Fruit fly (Drosophila melanogaster) whole organism, prepupa: ENCODE results near the gene CG46059.

ENCODE experiments used
- Blimp-1 ChIP-seq: fragments of 200-800 bp; sonication (Bioruptor generic); optimal IDR thresholded peaks from 3 replicates; lab custom pipeline; 2017; ENCODE audit warnings: missing biosample characterization, missing genetic modification characterization, mild to moderate bottlenecking, moderate library complexity, missing genetic modification reagents
- CG10631 ChIP-seq: fragments of 200-800 bp; sonication (Bioruptor generic); optimal IDR thresholded peaks from 2 replicates; lab custom pipeline; 2016; ENCODE audit warnings: missing biosample characterization, missing genetic modification characterization
- CG11902 ChIP-seq: fragments of 200-800 bp; sonication (Bioruptor generic); optimal IDR thresholded peaks from 3 replicates; lab custom pipeline; 2016; ENCODE audit warnings: missing biosample characterization, missing genetic modification characterization
- CG15336 ChIP-seq: fragments of 200-800 bp; sonication (Bioruptor generic); IDR thresholded peaks from 2 replicates; pipeline ENCODE4 v1.3.6; 2022; ENCODE audit warnings: missing biosample characterization, missing genetic modification characterization
- CG1621 ChIP-seq: fragments of 200-800 bp; sonication (Bioruptor generic); optimal IDR thresholded peaks from 3 replicates; lab custom pipeline; 2018; ENCODE audit warnings: missing biosample characterization, mild to moderate bottlenecking, missing genetic modification characterization
- CG16779 ChIP-seq: fragments of 200-800 bp; sonication (Bioruptor generic); optimal IDR thresholded peaks from 3 replicates; lab custom pipeline; 2017; ENCODE audit warnings: missing biosample characterization, mild to moderate bottlenecking, missing genetic modification characterization
- CG31627 ChIP-seq: fragments of 200-800 bp; sonication (Bioruptor generic); optimal IDR thresholded peaks from 3 replicates; lab custom pipeline; 2016; ENCODE audit warnings: missing biosample characterization, missing genetic modification characterization
- CG32006 ChIP-seq: fragments of 200-800 bp; sonication (Bioruptor generic); optimal IDR thresholded peaks from 3 replicates; lab custom pipeline; 2017; ENCODE audit warnings: missing biosample characterization, mild to moderate bottlenecking, missing genetic modification characterization
- CG34406 ChIP-seq: fragments of 200-800 bp; sonication (Bioruptor generic); optimal IDR thresholded peaks from 3 replicates; lab custom pipeline; 2016; ENCODE audit warnings: missing biosample characterization, missing genetic modification characterization
- CG3919 ChIP-seq: fragments of 200-800 bp; sonication (Bioruptor generic); optimal IDR thresholded peaks from 3 replicates; lab custom pipeline; 2016; ENCODE audit warnings: missing biosample characterization, missing genetic modification characterization
- CG4318 ChIP-seq: fragments of 200-800 bp; sonication (Bioruptor generic); optimal IDR thresholded peaks from 3 replicates; lab custom pipeline; 2017; ENCODE audit warnings: missing biosample characterization, mild to moderate bottlenecking, missing genetic modification characterization
- CG6163 ChIP-seq: fragments of 200-800 bp; sonication (Bioruptor generic); IDR thresholded peaks from 3 replicates; pipeline ENCODE4 v1.3.6; 2022; ENCODE audit warnings: missing biosample characterization, missing genetic modification characterization
- CG6276 ChIP-seq: fragments of 200-800 bp; sonication (Bioruptor generic); optimal IDR thresholded peaks from 2 replicates; lab custom pipeline; 2017; ENCODE audit warnings: missing biosample characterization, mild to moderate bottlenecking, missing genetic modification characterization
- CG6808 ChIP-seq: fragments of 200-800 bp; sonication (Bioruptor generic); optimal IDR thresholded peaks from 3 replicates; lab custom pipeline; 2017; ENCODE audit warnings: missing biosample characterization, missing genetic modification characterization, mild to moderate bottlenecking, moderate library complexity, missing genetic modification reagents
- CG6854 ChIP-seq: fragments of 200-800 bp; sonication (Bioruptor generic); optimal IDR thresholded peaks from 2 replicates; lab custom pipeline; 2017; ENCODE audit warnings: missing biosample characterization, mild to moderate bottlenecking, missing genetic modification characterization
- CG7368 ChIP-seq: fragments of 200-800 bp; sonication (Bioruptor generic); optimal IDR thresholded peaks from 3 replicates; lab custom pipeline; 2016; ENCODE audit warnings: missing biosample characterization, missing genetic modification characterization
- CG8119 ChIP-seq: fragments of 200-800 bp; sonication (Bioruptor generic); IDR thresholded peaks from 3 replicates; pipeline ENCODE4 v1.3.6; 2022; ENCODE audit warnings: missing biosample characterization, missing genetic modification characterization
- CG8632 ChIP-seq: fragments of 200-800 bp; sonication (Bioruptor generic); optimal IDR thresholded peaks from 3 replicates; lab custom pipeline; 2016; ENCODE audit warnings: missing biosample characterization, missing genetic modification characterization
- Eip75B ChIP-seq: fragments of 200-800 bp; sonication (Bioruptor generic); optimal IDR thresholded peaks from 3 replicates; lab custom pipeline; 2016; ENCODE audit warnings: missing biosample characterization, missing genetic modification characterization
- Eip78C ChIP-seq: fragments of 200-800 bp; sonication (Bioruptor generic); peaks from one replicate; lab custom pipeline; 2016; ENCODE audit warnings: missing biosample characterization, missing genetic modification characterization
- Ets21C ChIP-seq: fragments of 200-800 bp; sonication (Bioruptor generic); optimal IDR thresholded peaks from 3 replicates; lab custom pipeline; 2016; ENCODE audit warnings: missing biosample characterization, missing genetic modification characterization
- Gug ChIP-seq: fragments of 200-800 bp; sonication (Bioruptor generic); IDR thresholded peaks from 2 replicates; pipeline ENCODE4 v1.3.6; 2022; ENCODE audit warnings: missing biosample characterization, missing genetic modification characterization
- Hr38 ChIP-seq: sonication (Bioruptor generic); optimal IDR thresholded peaks from 2 replicates; lab custom pipeline; 2016; ENCODE audit warnings: missing biosample characterization, missing genetic modification characterization
- Hr39 ChIP-seq: fragments of 200-800 bp; sonication (Bioruptor generic); optimal IDR thresholded peaks from 2 replicates; lab custom pipeline; 2016; ENCODE audit warnings: missing biosample characterization, missing genetic modification characterization
- Hr4 ChIP-seq: fragments of 200-800 bp; sonication (Bioruptor generic); optimal IDR thresholded peaks from 3 replicates; lab custom pipeline; 2016; ENCODE audit warnings: missing biosample characterization, missing genetic modification characterization
- Lpt ChIP-seq: fragments of 200-800 bp; sonication (Bioruptor generic); optimal IDR thresholded peaks from 3 replicates; lab custom pipeline; 2016; ENCODE audit warnings: missing biosample characterization, missing genetic modification characterization
- OdsH ChIP-seq: fragments of 200-800 bp; sonication (Bioruptor generic); optimal IDR thresholded peaks from 3 replicates; lab custom pipeline; 2016; ENCODE audit warnings: missing biosample characterization, missing genetic modification characterization
- Smox ChIP-seq: fragments of 200-800 bp; sonication (Bioruptor generic); optimal IDR thresholded peaks from 3 replicates; lab custom pipeline; 2016; ENCODE audit warnings: missing biosample characterization, missing genetic modification characterization
- Sox102F ChIP-seq: fragments of 200-800 bp; sonication (Bioruptor generic); optimal IDR thresholded peaks from 2 replicates; lab custom pipeline; 2016; ENCODE audit warnings: missing biosample characterization, mild to moderate bottlenecking, missing genetic modification characterization
- Sox14 ChIP-seq: fragments of 200-800 bp; sonication (Bioruptor generic); optimal IDR thresholded peaks from 3 replicates; lab custom pipeline; 2016; ENCODE audit warnings: missing biosample characterization, missing genetic modification characterization
- Sox15 ChIP-seq: fragments of 200-800 bp; sonication (Bioruptor generic); optimal IDR thresholded peaks from 3 replicates; lab custom pipeline; 2016; ENCODE audit warnings: missing biosample characterization, missing genetic modification characterization
- achi ChIP-seq: fragments of 200-800 bp; sonication (Bioruptor generic); optimal IDR thresholded peaks from 3 replicates; lab custom pipeline; 2016; ENCODE audit warnings: missing biosample characterization, missing genetic modification characterization
- acj6 ChIP-seq: fragments of 200-800 bp; sonication (Bioruptor generic); optimal IDR thresholded peaks from 3 replicates; lab custom pipeline; 2016; ENCODE audit warnings: missing biosample characterization, missing genetic modification characterization
- dac ChIP-seq: fragments of 200-800 bp; sonication (Bioruptor generic); optimal IDR thresholded peaks from 2 replicates; lab custom pipeline; 2017; ENCODE audit warnings: missing biosample characterization, mild to moderate bottlenecking, missing genetic modification characterization
- dsx ChIP-seq: fragments of 200-800 bp; optimal IDR thresholded peaks from 3 replicates; lab custom pipeline; 2019; ENCODE audit warnings: missing biosample characterization, mild to moderate bottlenecking, missing genetic modification characterization, moderate library complexity; ENCODE audit not compliant: poor library complexity, severe bottlenecking
- eg ChIP-seq: fragments of 200-800 bp; sonication (Bioruptor generic); IDR thresholded peaks from 3 replicates; pipeline ENCODE4 v1.3.6; 2022; ENCODE audit warnings: missing biosample characterization, missing genetic modification characterization
- esn ChIP-seq: fragments of 200-800 bp; sonication (Bioruptor generic); optimal IDR thresholded peaks from 2 replicates; lab custom pipeline; 2016; ENCODE audit warnings: missing biosample characterization, mild to moderate bottlenecking, missing genetic modification characterization, moderate library complexity
- fd59A ChIP-seq: fragments of 200-800 bp; sonication (Bioruptor generic); optimal IDR thresholded peaks from 2 replicates; lab custom pipeline; 2017; ENCODE audit warnings: missing biosample characterization, mild to moderate bottlenecking, missing genetic modification characterization, missing genetic modification reagents
- fd85E ChIP-seq: fragments of 200-800 bp; sonication (Bioruptor generic); optimal IDR thresholded peaks from 3 replicates; lab custom pipeline; 2016; ENCODE audit warnings: missing biosample characterization, missing genetic modification characterization
- lz ChIP-seq: fragments of 200-800 bp; sonication (Bioruptor generic); optimal IDR thresholded peaks from 3 replicates; lab custom pipeline; 2016; ENCODE audit warnings: missing biosample characterization, missing genetic modification characterization
- pdm3 ChIP-seq: fragments of 200-800 bp; sonication (Bioruptor generic); optimal IDR thresholded peaks from 3 replicates; lab custom pipeline; 2016; ENCODE audit warnings: missing biosample characterization, missing genetic modification characterization
- salr ChIP-seq, 2 experiments: fragments of 200-800 bp; sonication (Bioruptor generic); optimal IDR thresholded peaks; 3 replicates each; lab custom pipeline; 2016 to 2018; ENCODE audit warnings: missing biosample characterization in 2 of 2, missing genetic modification characterization in 2 of 2, mild to moderate bottlenecking in 1 of 2
- spab ChIP-seq: fragments of 200-800 bp; sonication (Bioruptor generic); optimal IDR thresholded peaks from 2 replicates; lab custom pipeline; 2017; ENCODE audit warnings: missing biosample characterization, mild to moderate bottlenecking, missing genetic modification characterization, missing genetic modification reagents
- ss ChIP-seq, 2 experiments: fragments of 200-800 bp; sonication (Bioruptor generic); optimal IDR thresholded peaks; 2 replicates in 1 of 2; 3 replicates in 1 of 2; lab custom pipeline; 2017 to 2018; ENCODE audit warnings: mild to moderate bottlenecking in 2 of 2, missing biosample characterization in 2 of 2, missing genetic modification characterization in 2 of 2, moderate library complexity in 1 of 2
- topi ChIP-seq: fragments of 200-800 bp; sonication (Bioruptor generic); optimal IDR thresholded peaks from 3 replicates; lab custom pipeline; 2016; ENCODE audit warnings: missing biosample characterization, missing genetic modification characterization
- vri ChIP-seq: fragments of 200-800 bp; sonication (Bioruptor generic); optimal IDR thresholded peaks from 3 replicates; lab custom pipeline; 2016; ENCODE audit warnings: missing biosample characterization, mild to moderate bottlenecking, missing genetic modification characterization

The CG46059 gene

dm6 chr2L:19141435-19142126, 42.0 kb downstream of the CG46059 start (continued):
- TF ChIP-seq vri (GFP tag; lab: Kevin White, UChicago) (peak; percentile 84), dac (GFP tag; lab: Kevin White, UChicago) (peak; percentile 75), CG4318 (GFP tag; lab: Kevin White, UChicago) (peak; percentile 90), CG11902 (GFP tag; lab: Kevin White, UChicago) (peak; percentile 55), esn (GFP tag; lab: Kevin White, UChicago) (peak; percentile 93), CG3919 (GFP tag; lab: Kevin White, UChicago) (peak; percentile 87), CG6808 (GFP tag; lab: Kevin White, UChicago) (peak; percentile 77), CG6854 (peak; percentile 54), OdsH (GFP tag; lab: Kevin White, UChicago) (peak; percentile 87), Smox (GFP tag; lab: Kevin White, UChicago) (peak; percentile 91), Gug (GFP tag; lab: Robert Waterston, UW) (peak; percentile 74), topi (GFP tag; lab: Kevin White, UChicago) (peak; percentile 94), fd59A (GFP tag; lab: Kevin White, UChicago) (peak; percentile 73), Ets21C (GFP tag; lab: Kevin White, UChicago) (peak; percentile 89), CG8119 (peak; percentile 87), Blimp-1 (GFP tag; lab: Kevin White, UChicago) (peak; percentile 78)

DNA sequence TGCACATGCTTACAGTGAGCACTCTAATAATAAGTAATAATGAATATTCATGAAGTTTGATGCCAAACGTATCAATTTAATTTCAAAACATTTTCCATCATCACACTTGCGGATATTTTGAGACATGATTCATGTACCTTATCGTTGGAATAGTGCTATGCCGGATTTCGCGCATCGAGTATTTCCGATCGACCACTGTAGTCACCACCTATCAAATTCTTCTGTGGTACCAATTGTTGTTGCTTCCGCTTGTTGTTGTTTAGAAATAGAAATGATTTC, 42.7 kb downstream of the CG46059 start:
- TF ChIP-seq CG6276 (peak; percentile 45), salr (GFP tag; optimal IDR thresholded peaks at IDR 0.05; lab: Kevin White, UChicago) (no peak), Smox (GFP tag; lab: Kevin White, UChicago) (peak; percentile 24), acj6 (GFP tag; lab: Kevin White, UChicago) (peak; percentile 48), CG31627 (GFP tag; lab: Kevin White, UChicago) (peak; percentile 49), fd59A (GFP tag; lab: Kevin White, UChicago) (peak; percentile 7), CG7368 (GFP tag; lab: Kevin White, UChicago) (no peak), vri (GFP tag; lab: Kevin White, UChicago) (no peak), CG1621 (tag; lab: Kevin White, UChicago) (no peak), esn (GFP tag; lab: Kevin White, UChicago) (peak; percentile 46), lz (GFP tag; lab: Kevin White, UChicago) (peak; percentile 38), Hr39 (peak; percentile 54), Hr4 (GFP tag; lab: Kevin White, UChicago) (peak; percentile 54), Gug (GFP tag; lab: Robert Waterston, UW) (no peak), CG11902 (GFP tag; lab: Kevin White, UChicago) (no peak), Eip78C (GFP tag; lab: Kevin White, UChicago) (peak; percentile 71), Ets21C (GFP tag; lab: Kevin White, UChicago) (peak; percentile 42), CG6854 (no peak), achi (GFP tag; lab: Kevin White, UChicago) (peak; percentile 30), CG10631 (peak; percentile 46), Sox102F (GFP tag; lab: Kevin White, UChicago) (peak; percentile 35), Sox14 (GFP tag; lab: Kevin White, UChicago) (peak; percentile 60), CG32006 (GFP tag; lab: Kevin White, UChicago) (peak; percentile 66), Hr38 (no peak), Lpt (no peak), CG8119 (0 out of 3 replicates have a peak, but pooled peaks have one; percentile 39), CG6163 (GFP tag; lab: Robert Waterston, UW) (peak; percentile 60), CG6808 (GFP tag; lab: Kevin White, UChicago) (no peak), topi (GFP tag; lab: Kevin White, UChicago) (peak; percentile 34), spab (no peak), Sox15 (GFP tag; lab: Kevin White, UChicago) (no peak), CG15336 (GFP tag; lab: Robert Waterston, UW) (peak; percentile 51), eg (GFP tag; lab: Robert Waterston, UW) (peak; percentile 45; the same call in 2 of the 3 replicates), CG3919 (GFP tag; lab: Kevin White, UChicago) (peak; percentile 38), CG16779 (tag; lab: Kevin White, UChicago) (no peak), CG34406 (GFP tag; lab: Kevin White, UChicago) (peak; percentile 13), fd85E (GFP tag; lab: Kevin White, UChicago) (no peak), dsx (GFP tag; lab: Kevin White, UChicago) (peak; percentile 3), OdsH (GFP tag; lab: Kevin White, UChicago) (peak; percentile 46), ss (GFP tag; optimal IDR thresholded peaks at IDR 0.05; lab: Kevin White, UChicago) (no peak), Eip75B (no peak), pdm3 (GFP tag; lab: Kevin White, UChicago) (peak; percentile 44), CG8632 (GFP tag; lab: Kevin White, UChicago) (no peak)
